Fruit fly (Drosophila melanogaster) whole organism, embryonic: ENCODE results near the gene CG3630.
A peak's percentile ranks its signal among the peaks of the same experiment; 100 is the strongest.

Experiments
- CG10431 ChIP-seq: fragments of 200-800 bp; sonication (Bioruptor generic); optimal IDR thresholded peaks from 3 replicates; lab custom pipeline; 2018; ENCODE audit warnings: missing biosample characterization, mild to moderate bottlenecking, missing genetic modification characterization
- CG10462 ChIP-seq: fragments of 200-800 bp; sonication (Bioruptor generic); optimal IDR thresholded peaks from 2 replicates; lab custom pipeline; 2016; ENCODE audit warnings: missing biosample characterization, missing genetic modification characterization
- CG11085 ChIP-seq: fragments of 200-800 bp; sonication (Bioruptor generic); IDR thresholded peaks from 2 replicates; pipeline ENCODE4 v1.3.6; 2022; ENCODE audit warnings: missing biosample characterization, missing genetic modification characterization
- CG11695 ChIP-seq: fragments of 200-800 bp; sonication (Bioruptor generic); IDR thresholded peaks from 3 replicates; pipeline ENCODE4 v1.3.6; 2022; ENCODE audit warnings: missing biosample characterization, missing genetic modification characterization
- CG12659 ChIP-seq: fragments of 200-800 bp; sonication (Bioruptor generic); optimal IDR thresholded peaks from 3 replicates; lab custom pipeline; 2017; ENCODE audit warnings: mild to moderate bottlenecking, missing biosample characterization, missing genetic modification reagents, missing genetic modification characterization
- CG17361 ChIP-seq: fragments of 200-800 bp; sonication (Bioruptor generic); IDR thresholded peaks from 3 replicates; pipeline ENCODE4 v1.3.6; 2022; ENCODE audit warnings: missing biosample characterization, missing genetic modification characterization
- CG17612 ChIP-seq: fragments of 200-800 bp; sonication (Bioruptor generic); IDR thresholded peaks from 2 replicates; pipeline ENCODE4 v1.3.6; 2022; ENCODE audit warnings: missing biosample characterization, missing genetic modification characterization
- CG18476 ChIP-seq: fragments of 200-800 bp; sonication (Bioruptor generic); optimal IDR thresholded peaks from 2 replicates; lab custom pipeline; 2016; ENCODE audit warnings: missing biosample characterization, mild to moderate bottlenecking, missing genetic modification characterization
- CG18599 ChIP-seq: fragments of 200-800 bp; sonication (Bioruptor generic); optimal IDR thresholded peaks from 3 replicates; lab custom pipeline; 2017; ENCODE audit warnings: missing biosample characterization, missing genetic modification characterization, mild to moderate bottlenecking, moderate library complexity, missing genetic modification reagents
- CG18619 ChIP-seq: fragments of 200-800 bp; sonication (Bioruptor generic); optimal IDR thresholded peaks from 3 replicates; lab custom pipeline; 2017; ENCODE audit warnings: missing biosample characterization, mild to moderate bottlenecking, missing genetic modification characterization
- CG3065 ChIP-seq: fragments of 200-800 bp; sonication (Bioruptor generic); optimal IDR thresholded peaks from 2 replicates; lab custom pipeline; 2016; ENCODE audit warnings: missing biosample characterization, missing genetic modification characterization
- CG31388 ChIP-seq: fragments of 200-800 bp; sonication (Bioruptor generic); optimal IDR thresholded peaks from 2 replicates; lab custom pipeline; 2016; ENCODE audit warnings: missing biosample characterization, missing genetic modification characterization
- CG32772 ChIP-seq: fragments of 200-800 bp; sonication (Bioruptor generic); IDR thresholded peaks from 2 replicates; pipeline ENCODE4 v1.3.6; 2022; ENCODE audit warnings: missing biosample characterization, missing genetic modification characterization
- CG4424 ChIP-seq: fragments of 200-800 bp; sonication (Bioruptor generic); optimal IDR thresholded peaks from 3 replicates; lab custom pipeline; 2016; ENCODE audit warnings: missing biosample characterization, missing genetic modification characterization
- CG6813 ChIP-seq: fragments of 200-800 bp; sonication (Bioruptor generic); optimal IDR thresholded peaks from 2 replicates; lab custom pipeline; 2017; ENCODE audit warnings: missing biosample characterization, missing genetic modification characterization, mild to moderate bottlenecking, moderate library complexity, missing genetic modification reagents
- CG7928 ChIP-seq: fragments of 200-800 bp; sonication (Bioruptor generic); optimal IDR thresholded peaks from 2 replicates; lab custom pipeline; 2017; ENCODE audit warnings: missing biosample characterization, mild to moderate bottlenecking, missing genetic modification characterization
- CG9817 ChIP-seq: fragments of 200-800 bp; sonication (Bioruptor generic); optimal IDR thresholded peaks from 2 replicates; lab custom pipeline; 2018; ENCODE audit warnings: missing biosample characterization, mild to moderate bottlenecking, missing genetic modification characterization, moderate library complexity
- Dip2 ChIP-seq: fragments of 200-800 bp; sonication (Bioruptor generic); IDR thresholded peaks from 2 replicates; pipeline ENCODE4 v1.3.6; 2022; ENCODE audit warnings: missing biosample characterization, missing genetic modification characterization
- Dip3 ChIP-seq: fragments of 200-800 bp; sonication (Bioruptor generic); optimal IDR thresholded peaks from 3 replicates; lab custom pipeline; 2016; ENCODE audit warnings: missing biosample characterization, missing genetic modification characterization
- Doc3 ChIP-seq: fragments of 200-800 bp; sonication (Bioruptor generic); IDR thresholded peaks from 3 replicates; pipeline ENCODE4 v1.3.6; 2022; ENCODE audit warnings: missing biosample characterization, missing genetic modification characterization; ENCODE audit not compliant: partially characterized antibody
- Dref ChIP-seq: fragments of 200-800 bp; sonication (Bioruptor generic); IDR thresholded peaks from 2 replicates; pipeline ENCODE4 v1.3.6; 2022; ENCODE audit warnings: missing biosample characterization, missing genetic modification characterization
- Ets97D ChIP-seq: fragments of 200-800 bp; sonication (Bioruptor generic); optimal IDR thresholded peaks from 3 replicates; lab custom pipeline; 2016; ENCODE audit warnings: missing biosample characterization, missing genetic modification characterization
- NC2α ChIP-seq: fragments of 200-800 bp; sonication (Bioruptor generic); optimal IDR thresholded peaks from 2 replicates; lab custom pipeline; 2016; ENCODE audit warnings: missing biosample characterization, missing genetic modification characterization
- Nf-YA ChIP-seq: fragments of 200-800 bp; sonication (Bioruptor generic); IDR thresholded peaks from 2 replicates; pipeline ENCODE4 v1.3.6; 2022; ENCODE audit warnings: missing biosample characterization, missing genetic modification characterization
- Nf-YB ChIP-seq: fragments of 200-800 bp; sonication (Bioruptor generic); optimal IDR thresholded peaks from 3 replicates; lab custom pipeline; 2019; ENCODE audit warnings: missing biosample characterization, mild to moderate bottlenecking, missing genetic modification characterization, moderate library complexity
- Pdp1 ChIP-seq, 2 experiments: fragments of 200-800 bp; sonication (Bioruptor generic); optimal IDR thresholded peaks; 3 replicates each; lab custom pipeline; 2016; ENCODE audit warnings: missing biosample characterization in 2 of 2, missing genetic modification characterization in 2 of 2, mild to moderate bottlenecking in 1 of 2, moderate library complexity in 1 of 2
- Rfx ChIP-seq: fragments of 200-800 bp; sonication (Bioruptor generic); IDR thresholded peaks from 2 replicates; pipeline ENCODE4 v1.3.6; 2022; ENCODE audit warnings: missing biosample characterization, missing genetic modification characterization
- TFAM ChIP-seq: fragments of 200-800 bp; sonication (Bioruptor generic); optimal IDR thresholded peaks from 2 replicates; lab custom pipeline; 2017; ENCODE audit warnings: missing biosample characterization, missing genetic modification characterization, inconsistent platforms
- Usf ChIP-seq: fragments of 200-800 bp; sonication (Bioruptor generic); optimal IDR thresholded peaks from 2 replicates; lab custom pipeline; 2017; ENCODE audit warnings: missing genotype, missing biosample characterization, missing genetic modification characterization
- ab ChIP-seq: fragments of 200-800 bp; sonication (Bioruptor generic); optimal IDR thresholded peaks from 2 replicates; lab custom pipeline; 2016; ENCODE audit warnings: missing biosample characterization, missing genetic modification characterization
- abd-A ChIP-seq: fragments of 200-800 bp; sonication (Bioruptor generic); optimal IDR thresholded peaks from 3 replicates; lab custom pipeline; 2019; ENCODE audit warnings: missing biosample characterization, mild to moderate bottlenecking, missing genetic modification characterization, moderate library complexity
- corto ChIP-seq: fragments of 200-800 bp; sonication (Bioruptor generic); optimal IDR thresholded peaks from 2 replicates; lab custom pipeline; 2016; ENCODE audit warnings: missing biosample characterization, mild to moderate bottlenecking, missing genetic modification characterization, moderate library complexity
- crc ChIP-seq: fragments of 200-800 bp; sonication (Bioruptor generic); optimal IDR thresholded peaks from 2 replicates; lab custom pipeline; 2016; ENCODE audit warnings: missing biosample characterization, missing genetic modification characterization
- danr ChIP-seq: fragments of 200-800 bp; sonication (Bioruptor generic); IDR thresholded peaks from 2 replicates; pipeline ENCODE4 v1.3.6; 2022; ENCODE audit warnings: missing biosample characterization, missing genetic modification characterization
- esg ChIP-seq: fragments of 200-800 bp; sonication (Bioruptor generic); conservative IDR thresholded peaks from 2 replicates; pipeline ENCODE4 v1.3.6; 2022; ENCODE audit warnings: missing biosample characterization, missing genetic modification characterization
- fru ChIP-seq: fragments of >200 bp; optimal IDR thresholded peaks from 2 replicates; lab custom pipeline; 2017
- fu2 ChIP-seq: fragments of 200-800 bp; sonication (Bioruptor generic); optimal IDR thresholded peaks from 2 replicates; lab custom pipeline; 2016; ENCODE audit warnings: missing biosample characterization, missing genetic modification characterization
- gro ChIP-seq: fragments of 200-800 bp; sonication (Bioruptor generic); optimal IDR thresholded peaks from 2 replicates; lab custom pipeline; 2016; ENCODE audit warnings: missing biosample characterization, missing genetic modification characterization
- gt ChIP-seq: fragments of 200-800 bp; sonication (Bioruptor generic); IDR thresholded peaks from 2 replicates; pipeline ENCODE4 v1.3.6; 2022; ENCODE audit warnings: missing biosample characterization, missing genetic modification characterization
- ham ChIP-seq: fragments of 200-800 bp; sonication (Bioruptor generic); IDR thresholded peaks from 2 replicates; pipeline ENCODE4 v1.3.6; 2022; ENCODE audit warnings: missing biosample characterization, missing genetic modification characterization
- hth ChIP-seq: fragments of >200 bp; optimal IDR thresholded peaks from 2 replicates; lab custom pipeline; 2017; ENCODE audit warnings: inconsistent platforms
- klu ChIP-seq: fragments of 200-800 bp; sonication (Bioruptor generic); IDR thresholded peaks from 2 replicates; pipeline ENCODE4 v1.3.6; 2022; ENCODE audit warnings: missing biosample characterization, missing genetic modification characterization
- lmd ChIP-seq: fragments of 200-800 bp; sonication (Bioruptor generic); IDR thresholded peaks from 2 replicates; pipeline ENCODE4 v1.3.6; 2022; ENCODE audit warnings: missing biosample characterization, missing genetic modification characterization
- lola ChIP-seq, 3 experiments: fragments of >200 bp in 2 of 3; fragments of 200-800 bp in 1 of 3; sonication (Bioruptor generic) in 1 of 3; optimal IDR thresholded peaks; 2 replicates each; lab custom pipeline; 2017 to 2019; ENCODE audit warnings: missing biosample characterization in 3 of 3, missing genetic modification characterization in 3 of 3, mild to moderate bottlenecking in 1 of 3, moderate library complexity in 1 of 3
- mld ChIP-seq: fragments of 200-800 bp; sonication (Bioruptor generic); IDR thresholded peaks from 3 replicates; pipeline ENCODE4 v1.3.6; 2022; ENCODE audit warnings: missing biosample characterization, missing genetic modification characterization; ENCODE audit not compliant: partially characterized antibody
- nmo ChIP-seq: fragments of 200-800 bp; sonication (Bioruptor generic); optimal IDR thresholded peaks from 2 replicates; lab custom pipeline; 2018; ENCODE audit warnings: missing biosample characterization, mild to moderate bottlenecking, missing genetic modification characterization, moderate library complexity
- nom ChIP-seq: fragments of 200-800 bp; sonication (Bioruptor generic); optimal IDR thresholded peaks from 2 replicates; lab custom pipeline; 2017; ENCODE audit warnings: missing biosample characterization, missing genetic modification characterization, mild to moderate bottlenecking, moderate library complexity, missing genetic modification reagents
- otp ChIP-seq: fragments of 200-800 bp; sonication (Bioruptor generic); IDR thresholded peaks from 3 replicates; pipeline ENCODE4, ENCODE4 v1.3.6; 2022; ENCODE audit warnings: missing biosample characterization, missing genetic modification characterization
- toy ChIP-seq: fragments of 200-800 bp; sonication (Bioruptor generic); IDR thresholded peaks from 2 replicates; pipeline ENCODE4 v1.3.6; 2022; ENCODE audit warnings: missing biosample characterization, missing genetic modification characterization
- trem ChIP-seq: fragments of 200-800 bp; optimal IDR thresholded peaks from 3 replicates; lab custom pipeline; 2019; ENCODE audit warnings: missing biosample characterization, mild to moderate bottlenecking, missing genetic modification characterization, moderate library complexity
- zfh1 ChIP-seq: fragments of 200-800 bp; sonication (Bioruptor generic); IDR thresholded peaks from 3 replicates; pipeline ENCODE4 v1.3.6; 2022; ENCODE audit warnings: missing biosample characterization, missing genetic modification characterization

CG3630 gene

dm6 chrX:2136831-2137452 lies 25.1 kb upstream of the CG3630 start (continued):
- TF ChIP-seq gro (GFP tag; lab: Kevin White, UChicago) (peak; percentile 100), gt (peak; percentile 100), CG4424 (GFP tag; lab: Kevin White, UChicago) (peak; percentile 100), klu (GFP tag; lab: Robert Waterston, UW) (peak; percentile 100), Doc3 (GFP tag; lab: Robert Waterston, UW) (no peak), Pdp1 (GFP tag; optimal IDR thresholded peaks at IDR 0.05; lab: Kevin White, UChicago) (peak; percentile 100), zfh1 (GFP tag; lab: Robert Waterston, UW) (peak; percentile 100), lmd (GFP tag; lab: Robert Waterston, UW) (peak; percentile 100), fru (no peak), fu2 (GFP tag; lab: Kevin White, UChicago) (peak; percentile 100), CG11085 (peak; percentile 100), Usf (peak; percentile 100), CG10462 (GFP tag; lab: Kevin White, UChicago) (peak; percentile 100), Nf-YB (GFP tag; lab: Kevin White, UChicago) (peak; percentile 93), Dref (peak; percentile 60), CG9817 (tag; lab: Kevin White, UChicago) (peak; percentile 100), esg (GFP tag; lab: Robert Waterston, UW) (peak; percentile 100), CG11695 (GFP tag; lab: Robert Waterston, UW) (peak; percentile 100), CG12659 (peak; percentile 100), TFAM (peak; percentile 98), CG32772 (GFP tag; lab: Robert Waterston, UW) (peak; percentile 100), corto (peak; percentile 99), Ets97D (peak; percentile 97), CG18476 (peak; percentile 99), NC2α (peak; percentile 100), nmo (GFP tag; lab: Kevin White, UChicago) (peak; percentile 100), ham (GFP tag; lab: Robert Waterston, UW) (peak; percentile 100), CG3065 (GFP tag; lab: Kevin White, UChicago) (peak; percentile 100), hth (lab: Kevin White, UChicago) (no peak), CG31388 (GFP tag; lab: Kevin White, UChicago) (peak; percentile 100), CG18599 (GFP tag; lab: Kevin White, UChicago) (peak; percentile 100), Dip2 (GFP tag; lab: Robert Waterston, UW) (peak; percentile 85), otp (GFP tag; lab: Robert Waterston, UW) (peak; percentile 100), toy (GFP tag; lab: Robert Waterston, UW) (peak; percentile 100), CG17361 (GFP tag; lab: Robert Waterston, UW) (peak; percentile 95), trem (tag; lab: Kevin White, UChicago) (peak; percentile 98), crc (GFP tag; lab: Kevin White, UChicago) (peak; percentile 100), mld (GFP tag; lab: Robert Waterston, UW) (no peak), CG6813 (GFP tag; lab: Kevin White, UChicago) (peak; percentile 100), ab (GFP tag; lab: Kevin White, UChicago) (peak; percentile 100), CG10431 (peak; percentile 99), Nf-YA (GFP tag; lab: Robert Waterston, UW) (peak; percentile 100), lola (GFP tag; optimal IDR thresholded peaks at IDR 0.05; lab: Kevin White, UChicago) (peak in 1 of 3 experiments; percentile 100), CG17612 (GFP tag; lab: Robert Waterston, UW) (peak; percentile 100), nom (GFP tag; lab: Kevin White, UChicago) (peak; percentile 98), CG7928 (GFP tag; lab: Kevin White, UChicago) (peak; percentile 89), CG18619 (peak; percentile 100), danr (GFP tag; lab: Robert Waterston, UW) (peak; percentile 100), abd-A (tag; lab: Kevin White, UChicago) (peak; percentile 99), Dip3 (GFP tag; lab: Kevin White, UChicago) (peak; percentile 100), Rfx (GFP tag; lab: Robert Waterston, UW) (peak; percentile 100)
